Fruit fly (Drosophila melanogaster) whole organism, embryonic: Measurements from ENCODE around the gene CG45099.

Experiments
- CG10431 ChIP-seq: fragments of 200-800 bp; sonication (Bioruptor generic); optimal IDR thresholded peaks from 3 replicates; lab custom pipeline; 2018; ENCODE audit warnings: missing biosample characterization, mild to moderate bottlenecking, missing genetic modification characterization
- CG10654 ChIP-seq: fragments of 200-800 bp; sonication (Bioruptor generic); optimal IDR thresholded peaks from 2 replicates; lab custom pipeline; 2016; ENCODE audit warnings: missing biosample characterization, missing genetic modification characterization
- CG11085 ChIP-seq: fragments of 200-800 bp; sonication (Bioruptor generic); IDR thresholded peaks from 2 replicates; pipeline ENCODE4 v1.3.6; 2022; ENCODE audit warnings: missing biosample characterization, missing genetic modification characterization
- CG11247 ChIP-seq: fragments of 200-800 bp; sonication (Bioruptor generic); IDR thresholded peaks from 2 replicates; pipeline ENCODE4 v1.3.6; 2022; ENCODE audit warnings: missing biosample characterization, missing genetic modification characterization
- CG12219 ChIP-seq: fragments of 200-800 bp; sonication (Bioruptor generic); optimal IDR thresholded peaks from 3 replicates; lab custom pipeline; 2018; ENCODE audit warnings: missing biosample characterization, mild to moderate bottlenecking, missing genetic modification characterization
- CG12299 ChIP-seq: fragments of 200-800 bp; sonication (Bioruptor generic); optimal IDR thresholded peaks from 2 replicates; lab custom pipeline; 2018; ENCODE audit warnings: missing biosample characterization, mild to moderate bottlenecking, missing genetic modification characterization
- CG12659 ChIP-seq: fragments of 200-800 bp; sonication (Bioruptor generic); optimal IDR thresholded peaks from 3 replicates; lab custom pipeline; 2017; ENCODE audit warnings: mild to moderate bottlenecking, missing biosample characterization, missing genetic modification reagents, missing genetic modification characterization
- CG12744 ChIP-seq: fragments of 200-800 bp; sonication (Bioruptor generic); optimal IDR thresholded peaks from 2 replicates; lab custom pipeline; 2016; ENCODE audit warnings: missing biosample characterization, missing genetic modification characterization
- CG1603 ChIP-seq: fragments of 200-800 bp; sonication (Bioruptor generic); optimal IDR thresholded peaks from 2 replicates; lab custom pipeline; 2019; ENCODE audit warnings: missing biosample characterization, mild to moderate bottlenecking, missing genetic modification characterization, moderate library complexity
- CG18599 ChIP-seq: fragments of 200-800 bp; sonication (Bioruptor generic); optimal IDR thresholded peaks from 3 replicates; lab custom pipeline; 2017; ENCODE audit warnings: missing biosample characterization, missing genetic modification characterization, mild to moderate bottlenecking, moderate library complexity, missing genetic modification reagents
- CG31224 ChIP-seq: fragments of 200-800 bp; sonication (Bioruptor generic); IDR thresholded peaks from 2 replicates; pipeline ENCODE4 v1.3.6; 2022; ENCODE audit warnings: missing biosample characterization, missing genetic modification characterization
- CG33557 ChIP-seq: fragments of 200-800 bp; sonication (Bioruptor generic); optimal IDR thresholded peaks from 2 replicates; lab custom pipeline; 2019; ENCODE audit warnings: missing biosample characterization, mild to moderate bottlenecking, missing genetic modification characterization, moderate library complexity
- CG42726 ChIP-seq: fragments of 200-800 bp; sonication (Bioruptor generic); IDR thresholded peaks from 2 replicates; pipeline ENCODE4 v1.3.6; 2022; ENCODE audit warnings: missing biosample characterization, missing genetic modification characterization; ENCODE audit not compliant: partially characterized antibody
- CG4424 ChIP-seq: fragments of 200-800 bp; sonication (Bioruptor generic); optimal IDR thresholded peaks from 3 replicates; lab custom pipeline; 2016; ENCODE audit warnings: missing biosample characterization, missing genetic modification characterization
- CG5180 ChIP-seq: fragments of 200-800 bp; sonication (Bioruptor generic); optimal IDR thresholded peaks from 3 replicates; lab custom pipeline; 2017; ENCODE audit warnings: missing biosample characterization, missing genetic modification characterization, mild to moderate bottlenecking, moderate library complexity, missing genetic modification reagents
- CG5245 ChIP-seq: fragments of 200-800 bp; sonication (Bioruptor generic); optimal IDR thresholded peaks from 3 replicates; lab custom pipeline; 2016; ENCODE audit warnings: missing biosample characterization, missing genetic modification characterization
- CG6254 ChIP-seq: fragments of 200-800 bp; sonication (Bioruptor generic); optimal IDR thresholded peaks from 3 replicates; lab custom pipeline; 2017; ENCODE audit warnings: mild to moderate bottlenecking, missing biosample characterization, missing genetic modification reagents, missing genetic modification characterization
- CG8290 ChIP-seq, 3 experiments: fragments of 200-800 bp; sonication (Bioruptor generic); optimal IDR thresholded peaks; 2 replicates each; lab custom pipeline; 2016 to 2019; ENCODE audit warnings: missing biosample characterization in 3 of 3, missing genetic modification characterization in 3 of 3, mild to moderate bottlenecking in 2 of 3, moderate library complexity in 1 of 3
- CHES-1-like ChIP-seq: fragments of 200-800 bp; sonication (Bioruptor generic); optimal IDR thresholded peaks from 2 replicates; lab custom pipeline; 2016; ENCODE audit warnings: missing biosample characterization, missing genetic modification characterization
- Camta ChIP-seq: fragments of 200-800 bp; sonication (Bioruptor generic); optimal IDR thresholded peaks from 2 replicates; lab custom pipeline; 2016; ENCODE audit warnings: missing biosample characterization, missing genetic modification characterization
- CkIIα-i1 ChIP-seq: fragments of 200-800 bp; sonication (Bioruptor generic); IDR thresholded peaks from 2 replicates; pipeline ENCODE4 v1.3.6; 2022; ENCODE audit warnings: missing biosample characterization, missing genetic modification characterization
- Dref ChIP-seq: fragments of 200-800 bp; sonication (Bioruptor generic); IDR thresholded peaks from 2 replicates; pipeline ENCODE4 v1.3.6; 2022; ENCODE audit warnings: missing biosample characterization, missing genetic modification characterization
- Drgx ChIP-seq: fragments of 200-800 bp; sonication (Bioruptor generic); IDR thresholded peaks from 2 replicates; pipeline ENCODE4 v1.3.6; 2022; ENCODE audit warnings: missing biosample characterization, missing genetic modification characterization
- Gug ChIP-seq: fragments of 200-800 bp; sonication (Bioruptor generic); IDR thresholded peaks from 4 replicates; pipeline ENCODE4 v1.3.6; 2022; ENCODE audit warnings: missing biosample characterization, missing genetic modification characterization
- H15 ChIP-seq: fragments of 200-800 bp; sonication (Bioruptor generic); IDR thresholded peaks from 3 replicates; pipeline ENCODE4 v1.3.6; 2022; ENCODE audit warnings: missing biosample characterization, missing genetic modification characterization
- Hand ChIP-seq: fragments of 200-800 bp; sonication (Bioruptor generic); optimal IDR thresholded peaks from 2 replicates; lab custom pipeline; 2017; ENCODE audit warnings: mild to moderate bottlenecking, missing biosample characterization, missing genetic modification reagents, missing genetic modification characterization
- NC2α ChIP-seq: fragments of 200-800 bp; sonication (Bioruptor generic); optimal IDR thresholded peaks from 2 replicates; lab custom pipeline; 2016; ENCODE audit warnings: missing biosample characterization, missing genetic modification characterization
- Six4 ChIP-seq: fragments of 200-800 bp; sonication (Bioruptor generic); optimal IDR thresholded peaks from 2 replicates; lab custom pipeline; 2016; ENCODE audit warnings: missing biosample characterization, missing genetic modification characterization
- Stat92E ChIP-seq, 3 experiments: fragments of >200 bp in 2 of 3; fragments of 200-800 bp in 1 of 3; sonication (Bioruptor generic) in 1 of 3; optimal IDR thresholded peaks; 2 replicates each; lab custom pipeline; 2017 to 2019; ENCODE audit warnings: missing biosample characterization in 3 of 3, missing genetic modification characterization in 3 of 3, mild to moderate bottlenecking in 1 of 3, moderate library complexity in 1 of 3
- Xbp1 ChIP-seq: fragments of 200-800 bp; sonication (Bioruptor generic); optimal IDR thresholded peaks from 3 replicates; lab custom pipeline; 2016; ENCODE audit warnings: missing biosample characterization, mild to moderate bottlenecking, missing genetic modification characterization
- ara ChIP-seq: fragments of 200-800 bp; sonication (Bioruptor generic); IDR thresholded peaks from 2 replicates; pipeline ENCODE4 v1.3.6; 2022; ENCODE audit warnings: missing biosample characterization, missing genetic modification characterization
- croc ChIP-seq: fragments of 200-800 bp; sonication (Bioruptor generic); conservative IDR thresholded peaks from 3 replicates; pipeline ENCODE4 v1.3.6; 2022; ENCODE audit warnings: missing biosample characterization, missing genetic modification characterization
- gem ChIP-seq: fragments of 200-800 bp; sonication (Bioruptor generic); optimal IDR thresholded peaks from 2 replicates; lab custom pipeline; 2019; ENCODE audit warnings: missing biosample characterization, mild to moderate bottlenecking, missing genetic modification characterization, moderate library complexity
- gfzf ChIP-seq: fragments of 200-800 bp; sonication (Bioruptor generic); optimal IDR thresholded peaks from 2 replicates; lab custom pipeline; 2016; ENCODE audit warnings: missing biosample characterization, mild to moderate bottlenecking, missing genetic modification characterization, moderate library complexity
- hbn ChIP-seq: fragments of 200-800 bp; sonication (Bioruptor generic); IDR thresholded peaks from 2 replicates; pipeline ENCODE4 v1.3.6; 2022; ENCODE audit warnings: missing biosample characterization, missing genetic modification characterization; ENCODE audit not compliant: partially characterized antibody
- lilli ChIP-seq: fragments of 200-800 bp; sonication (Bioruptor generic); optimal IDR thresholded peaks from 3 replicates; lab custom pipeline; 2016; ENCODE audit warnings: missing biosample characterization, missing genetic modification characterization
- lola ChIP-seq, 3 experiments: fragments of >200 bp in 2 of 3; fragments of 200-800 bp in 1 of 3; sonication (Bioruptor generic) in 1 of 3; optimal IDR thresholded peaks; 2 replicates each; lab custom pipeline; 2017 to 2019; ENCODE audit warnings: missing biosample characterization in 3 of 3, missing genetic modification characterization in 3 of 3, mild to moderate bottlenecking in 1 of 3, moderate library complexity in 1 of 3
- pfk ChIP-seq: fragments of 200-800 bp; sonication (Bioruptor generic); optimal IDR thresholded peaks from 2 replicates; lab custom pipeline; 2018; ENCODE audit warnings: missing biosample characterization, mild to moderate bottlenecking, missing genetic modification characterization, moderate library complexity
- schlank ChIP-seq: fragments of 200-800 bp; sonication (Bioruptor generic); optimal IDR thresholded peaks from 2 replicates; lab custom pipeline; 2018; ENCODE audit warnings: missing biosample characterization, mild to moderate bottlenecking, missing genetic modification characterization
- slbo ChIP-seq: fragments of 200-800 bp; sonication (Bioruptor generic); IDR thresholded peaks from 2 replicates; pipeline ENCODE4 v1.3.6; 2022; ENCODE audit warnings: missing biosample characterization, missing genetic modification characterization
- ssp ChIP-seq: fragments of 200-800 bp; sonication (Bioruptor generic); IDR thresholded peaks from 2 replicates; pipeline ENCODE4 v1.3.6; 2022; ENCODE audit warnings: missing biosample characterization, missing genetic modification characterization
- tup ChIP-seq: fragments of 200-800 bp; sonication (Bioruptor generic); optimal IDR thresholded peaks from 2 replicates; lab custom pipeline; 2016; ENCODE audit warnings: missing biosample characterization, mild to moderate bottlenecking, missing genetic modification characterization, moderate library complexity
- usp ChIP-seq: fragments of >200 bp; optimal IDR thresholded peaks from 2 replicates; lab custom pipeline; 2017; ENCODE audit warnings: missing biosample characterization, missing genetic modification characterization
- z ChIP-seq: fragments of 200-800 bp; sonication (Bioruptor generic); IDR thresholded peaks from 3 replicates; pipeline ENCODE4 v1.3.6; 2022; ENCODE audit warnings: missing biosample characterization, missing genetic modification characterization

Gene CG45099

dm6 chr3R:22018777-22019420, 15.2 kb downstream of the CG45099 start, which contains the start of gene Idh3b (continued):
- TF ChIP-seq CG4424 (GFP tag; lab: Kevin White, UChicago) (peak; percentile 53), ara (GFP tag; lab: Robert Waterston, UW) (peak; percentile 43; the same call in 1 of the 2 replicates), lola (GFP tag; optimal IDR thresholded peaks at IDR 0.05; lab: Kevin White, UChicago) (no peak), CG5245 (GFP tag; lab: Kevin White, UChicago) (peak; percentile 48), CG10654 (GFP tag; lab: Kevin White, UChicago) (peak; percentile 45), CG12744 (GFP tag; lab: Kevin White, UChicago) (peak; percentile 61), CG42726 (GFP tag; lab: Robert Waterston, UW) (no peak; the same call in 1 of the 2 replicates), Stat92E (GFP tag; optimal IDR thresholded peaks at IDR 0.05; lab: Kevin White, UChicago) (peak in 1 of 3 experiments; percentile 24), CG12659 (peak; percentile 78), CG8290 (GFP tag; optimal IDR thresholded peaks at IDR 0.05; lab: Kevin White, UChicago) (peak; percentile 63), CG8290 (tag; optimal IDR thresholded peaks at IDR 0.05; lab: Kevin White, UChicago) (no peak), hbn (GFP tag; lab: Robert Waterston, UW) (peak; percentile 97), schlank (tag; lab: Kevin White, UChicago) (peak; percentile 24), Gug (peak; percentile 80), Drgx (no peak), CG33557 (GFP tag; lab: Kevin White, UChicago) (peak; percentile 15), CG1603 (tag; lab: Kevin White, UChicago) (peak; percentile 91)

dm6 chr3R:22014397-22014796, 19.7 kb downstream of the CG45099 start, which contains the start of gene Theg:
TSS of gene Theg (plus strand) at chr3R:22014697.
- TF ChIP-seq CG11085 (GFP tag; lab: Robert Waterston, UW) (no peak), H15 (GFP tag; lab: Robert Waterston, UW) (no peak), NC2α (GFP tag; lab: Kevin White, UChicago) (no peak), Hand (GFP tag; lab: Kevin White, UChicago) (no peak), slbo (GFP tag; lab: Robert Waterston, UW) (no peak)

dm6 chr3R:22003508-22003907, 30.6 kb downstream of the CG45099 start:
- TF ChIP-seq ara (GFP tag; lab: Robert Waterston, UW) (no peak), gem (tag; lab: Kevin White, UChicago) (no peak), CG31224 (GFP tag; lab: Robert Waterston, UW) (no peak), CG18599 (no peak), tup (GFP tag; lab: Kevin White, UChicago) (no peak), ssp (no peak), CkIIα-i1 (GFP tag; lab: Robert Waterston, UW) (no peak), H15 (GFP tag; lab: Robert Waterston, UW) (no peak), Six4 (GFP tag; lab: Kevin White, UChicago) (no peak), CG12219 (GFP tag; lab: Kevin White, UChicago) (no peak), croc (GFP tag; lab: Robert Waterston, UW) (no peak), gfzf (no peak), Xbp1 (GFP tag; lab: Kevin White, UChicago) (no peak), z (GFP tag; lab: Robert Waterston, UW) (no peak)
- TF ChIP-seq, all 482 proteins: peak for 0

dm6 chr3R:21999641-22000040, 34.4 kb downstream of the CG45099 start:
- no peak for TF ChIP-seq lilli (GFP tag; lab: Kevin White, UChicago)
- TF ChIP-seq usp (GFP tag; lab: Kevin White, UChicago): no peak
- TF ChIP-seq pfk (GFP tag; lab: Kevin White, UChicago): no peak
- no peak for TF ChIP-seq CG11247
- no peak for TF ChIP-seq CG5180
- no peak for TF ChIP-seq CG12299 (tag; lab: Kevin White, UChicago)
- TF ChIP-seq Camta (GFP tag; lab: Kevin White, UChicago): no peak
- no peak for TF ChIP-seq Dref (GFP tag; lab: Robert Waterston, UW)
- no peak for TF ChIP-seq CG6254 (GFP tag; lab: Kevin White, UChicago)
- no peak for TF ChIP-seq CHES-1-like (GFP tag; lab: Kevin White, UChicago)
- TF ChIP-seq CG10431: no peak
